Worm (Caenorhabditis elegans) whole organism, L4/young adult: ENCODE measurements around the gene chil-24.
"Not testable (repeated sequence)": the region's sequence is repeated elsewhere in the genome, so short reads cannot be mapped to it uniquely, and the experiment has no call there.

Experiments
- W03F9.2 ChIP-seq: fragments of 150-350 bp; optimal IDR thresholded peaks from 2 replicates; lab custom pipeline; 2014; ENCODE audit warnings: missing biosample characterization, missing genetic modification characterization
- him-1 ChIP-seq: sonication (generic microtip); optimal IDR thresholded peaks from 2 replicates; lab custom pipeline; 2016; ENCODE audit warnings: missing genotype, missing genetic modification reagents, missing genetic modification characterization, missing compliant biosample characterization

DNA sequence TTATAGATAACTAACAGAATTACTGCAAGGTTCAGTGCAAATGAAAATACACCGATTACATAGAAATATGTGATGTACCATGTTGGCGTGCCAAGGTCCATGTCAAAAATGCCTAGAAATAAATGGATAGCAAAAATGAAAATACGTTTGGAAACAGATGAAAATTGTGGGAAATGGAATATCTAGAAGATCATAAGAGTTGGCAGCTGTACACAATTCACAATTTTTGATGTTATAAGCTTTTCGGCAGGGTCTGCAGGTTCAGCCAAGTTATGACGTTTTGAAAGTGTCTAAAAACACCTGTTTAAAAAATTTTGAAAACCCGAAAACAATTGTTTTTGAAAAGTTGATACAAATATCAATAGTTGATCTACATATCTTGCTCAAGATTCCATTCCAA is 15.6 kb downstream of the chil-24 start, which contains the start of gene sri-43:
- TF ChIP-seq him-1, W03F9.2 (tag; lab: Kevin White, UChicago): not testable (repeated sequence)
